Worm (Caenorhabditis elegans) whole organism, late embryonic: ENCODE data around the gene K05F6.12.

Experiments used
- ceh-45 ChIP-seq: fragments of 200-800 bp; sonication (Bioruptor generic); IDR thresholded peaks from 2 replicates; pipeline ENCODE4 v1.3.6; 2022; ENCODE audit warnings: missing genetic modification reagents, missing genetic modification characterization, missing compliant biosample characterization
- che-1 ChIP-seq: sonication (generic microtip); optimal IDR thresholded peaks from 2 replicates; lab custom pipeline; 2016; ENCODE audit warnings: mild to moderate bottlenecking, missing genetic modification characterization, missing compliant biosample characterization
- elt-2 ChIP-seq: sonication (generic microtip); optimal IDR thresholded peaks from 2 replicates; lab custom pipeline; 2016; ENCODE audit warnings: missing genetic modification reagents, missing genetic modification characterization, missing compliant biosample characterization
- ets-4 ChIP-seq: sonication (generic microtip); optimal IDR thresholded peaks from 2 replicates; lab custom pipeline; 2016; ENCODE audit warnings: missing genetic modification characterization, missing compliant biosample characterization

- TF ChIP-seq ceh-45 (no peak), elt-2 (tag; lab: Kevin White, UChicago) (no peak), ets-4 (no peak), che-1 (tag; lab: Kevin White, UChicago) (no peak)
These were observed 20.2 kb upstream of the K05F6.12 start, which contains the start of gene Y51H7BR.7 for ce11 chrII:1525498-1525897.
